Worm (Caenorhabditis elegans) whole organism, L2 larva: Measurements from ENCODE around the gene Y67A10A.7.

Experiments
- F13H6.1 ChIP-seq: sonication (generic microtip); optimal IDR thresholded peaks from 2 replicates; lab custom pipeline; 2016; ENCODE audit warnings: missing genetic modification characterization, missing compliant biosample characterization
- R02D3.7 ChIP-seq: fragments of 150-350 bp; optimal IDR thresholded peaks from 2 replicates; lab custom pipeline; 2014; ENCODE audit warnings: missing biosample characterization, missing genetic modification characterization
- Y55F3AM.14 ChIP-seq: fragments of 200-800 bp; sonication (Bioruptor generic); optimal IDR thresholded peaks from 2 replicates; lab custom pipeline; 2018; ENCODE audit warnings: mild to moderate bottlenecking, missing genetic modification characterization, missing compliant biosample characterization
- ZK546.5 ChIP-seq: sonication (generic microtip); optimal IDR thresholded peaks from 2 replicates; lab custom pipeline; 2017; ENCODE audit warnings: missing biosample characterization, missing genetic modification characterization
- alr-1 ChIP-seq: fragments of 150-350 bp; optimal IDR thresholded peaks from 2 replicates; lab custom pipeline; 2014; ENCODE audit warnings: missing biosample characterization, missing genetic modification characterization
- aly-2 ChIP-seq: fragments of 150-350 bp; optimal IDR thresholded peaks from 2 replicates; lab custom pipeline; 2014; ENCODE audit warnings: missing biosample characterization, missing genetic modification characterization
- blmp-1 ChIP-seq: sonication (generic microtip); optimal IDR thresholded peaks from 2 replicates; lab custom pipeline; 2017; ENCODE audit warnings: missing genetic modification characterization, mild to moderate bottlenecking, missing compliant biosample characterization, antibody characterized with exemption, moderate library complexity; ENCODE audit not compliant: insufficient read depth
- crh-2 ChIP-seq: sonication (generic microtip); optimal IDR thresholded peaks from 2 replicates; lab custom pipeline; 2017; ENCODE audit warnings: missing biosample characterization, missing genetic modification characterization
- egl-27 ChIP-seq: sonication (generic microtip); optimal IDR thresholded peaks from 3 replicates; lab custom pipeline; 2017; ENCODE audit warnings: missing biosample characterization, missing genetic modification reagents, missing genetic modification characterization
- elt-3 ChIP-seq: sonication (generic microtip); optimal IDR thresholded peaks from 2 replicates; lab custom pipeline; 2017; ENCODE audit warnings: missing biosample characterization, missing genetic modification characterization
- fos-1 ChIP-seq: fragments of 150-350 bp; optimal IDR thresholded peaks from 2 replicates; lab custom pipeline; 2014; ENCODE audit warnings: missing biosample characterization, missing genetic modification characterization
- gmeb-1 ChIP-seq: fragments of 150-350 bp; optimal IDR thresholded peaks from 2 replicates; lab custom pipeline; 2014; ENCODE audit warnings: missing biosample characterization, missing genetic modification characterization
- lin-13 ChIP-seq: fragments of 150-350 bp; optimal IDR thresholded peaks from 2 replicates; lab custom pipeline; 2014; ENCODE audit warnings: missing biosample characterization, missing genetic modification reagents, missing genetic modification characterization
- lin-39 ChIP-seq: fragments of 150-350 bp; optimal IDR thresholded peaks from 2 replicates; lab custom pipeline; 2014; ENCODE audit warnings: missing biosample characterization, missing genetic modification reagents, missing genetic modification characterization
- mbf-1 ChIP-seq: sonication (generic microtip); optimal IDR thresholded peaks from 2 replicates; lab custom pipeline; 2017; ENCODE audit warnings: missing biosample characterization, missing genetic modification characterization
- mdl-1 ChIP-seq, 2 experiments: fragments of 150-350 bp in 1 of 2; sonication (generic microtip) in 1 of 2; optimal IDR thresholded peaks; 2 replicates each; lab custom pipeline; 2017; ENCODE audit warnings: missing biosample characterization in 2 of 2, missing genetic modification characterization in 2 of 2
- nhr-10 ChIP-seq: sonication (generic microtip); optimal IDR thresholded peaks from 2 replicates; lab custom pipeline; 2017; ENCODE audit warnings: missing biosample characterization, missing genetic modification characterization
- nhr-11 ChIP-seq: fragments of 150-350 bp; optimal IDR thresholded peaks from 2 replicates; lab custom pipeline; 2014; ENCODE audit warnings: missing biosample characterization, missing genetic modification characterization
- nhr-12 ChIP-seq: fragments of 150-350 bp; optimal IDR thresholded peaks from 2 replicates; lab custom pipeline; 2014; ENCODE audit warnings: missing biosample characterization, missing genetic modification characterization
- nhr-129 ChIP-seq: fragments of 150-350 bp; optimal IDR thresholded peaks from 2 replicates; lab custom pipeline; 2014; ENCODE audit warnings: missing biosample characterization, missing genetic modification characterization
- nhr-23 ChIP-seq: fragments of 150-350 bp; optimal IDR thresholded peaks from 2 replicates; lab custom pipeline; 2014; ENCODE audit warnings: missing biosample characterization, missing genetic modification reagents, missing genetic modification characterization
- nhr-237 ChIP-seq: fragments of 150-350 bp; optimal IDR thresholded peaks from 2 replicates; lab custom pipeline; 2014; ENCODE audit warnings: missing biosample characterization, missing genetic modification characterization
- nhr-6 ChIP-seq: fragments of 150-350 bp; optimal IDR thresholded peaks from 2 replicates; lab custom pipeline; 2014; ENCODE audit warnings: missing biosample characterization, missing genetic modification characterization
- peb-1 ChIP-seq: fragments of 150-350 bp; optimal IDR thresholded peaks from 2 replicates; lab custom pipeline; 2014; ENCODE audit warnings: missing biosample characterization, missing genetic modification characterization
- skn-1 ChIP-seq: sonication (generic microtip); optimal IDR thresholded peaks from 2 replicates; lab custom pipeline; 2017; ENCODE audit warnings: missing biosample characterization, missing genetic modification characterization
- sma-3 ChIP-seq: sonication (generic microtip); optimal IDR thresholded peaks from 2 replicates; lab custom pipeline; 2016; ENCODE audit warnings: missing genetic modification reagents, missing genetic modification characterization, missing compliant biosample characterization
- sma-9 ChIP-seq, 2 experiments: fragments of 150-350 bp in 1 of 2; sonication (generic microtip) in 1 of 2; optimal IDR thresholded peaks; 2 replicates each; lab custom pipeline; 2014 to 2016; ENCODE audit warnings: missing genetic modification characterization in 2 of 2, mild to moderate bottlenecking in 1 of 2, missing biosample characterization in 1 of 2, missing compliant biosample characterization in 1 of 2, missing genetic modification reagents in 1 of 2, moderate library complexity in 1 of 2
- snpc-4 ChIP-seq: fragments of 150-350 bp; optimal IDR thresholded peaks from 2 replicates; lab custom pipeline; 2014; ENCODE audit warnings: missing biosample characterization, missing genetic modification characterization
- unc-39 ChIP-seq: fragments of 150-350 bp; optimal IDR thresholded peaks from 2 replicates; lab custom pipeline; 2014; ENCODE audit warnings: missing biosample characterization, missing genetic modification characterization
- unc-55 ChIP-seq: fragments of 150-350 bp; sonication (generic microtip); optimal IDR thresholded peaks from 3 replicates; lab custom pipeline; 2014; ENCODE audit warnings: missing biosample characterization, missing genetic modification reagents, missing genetic modification characterization
- unc-62 ChIP-seq: fragments of 150-350 bp; optimal IDR thresholded peaks from 2 replicates; lab custom pipeline; 2014; ENCODE audit warnings: missing biosample characterization, missing genetic modification reagents, missing genetic modification characterization
- ztf-11 ChIP-seq: sonication (generic microtip); optimal IDR thresholded peaks from 2 replicates; lab custom pipeline; 2017; ENCODE audit warnings: missing biosample characterization, missing genetic modification characterization

Gene Y67A10A.7

DNA sequence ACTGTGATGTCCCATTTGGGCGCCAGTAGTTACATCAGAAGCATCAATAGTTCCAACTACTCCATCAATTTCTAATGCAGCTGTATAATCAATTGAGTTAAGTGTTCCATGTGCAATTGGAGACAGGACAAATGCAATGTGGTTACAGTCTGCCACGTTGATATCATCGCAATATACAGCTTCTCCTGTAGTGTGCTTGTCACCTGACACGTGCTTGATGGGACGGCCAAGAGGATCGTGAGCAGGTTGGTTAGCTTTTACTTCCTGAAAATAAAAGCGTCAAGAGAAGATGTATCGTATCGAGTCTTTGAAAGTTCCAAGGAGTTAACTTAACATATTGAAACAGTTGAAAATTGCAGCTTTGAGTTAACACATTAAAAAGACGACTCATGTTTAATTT, 34.7 kb downstream of the Y67A10A.7 start:
- TF ChIP-seq ZK546.5 (tag; lab: Kevin White, UChicago) = no peak
- no peak for TF ChIP-seq lin-13 (GFP tag; lab: Kevin White, UChicago)
- TF ChIP-seq lin-39 (tag; lab: Kevin White, UChicago) = no peak
- TF ChIP-seq nhr-23 (tag; lab: Kevin White, UChicago) = no peak

DNA sequence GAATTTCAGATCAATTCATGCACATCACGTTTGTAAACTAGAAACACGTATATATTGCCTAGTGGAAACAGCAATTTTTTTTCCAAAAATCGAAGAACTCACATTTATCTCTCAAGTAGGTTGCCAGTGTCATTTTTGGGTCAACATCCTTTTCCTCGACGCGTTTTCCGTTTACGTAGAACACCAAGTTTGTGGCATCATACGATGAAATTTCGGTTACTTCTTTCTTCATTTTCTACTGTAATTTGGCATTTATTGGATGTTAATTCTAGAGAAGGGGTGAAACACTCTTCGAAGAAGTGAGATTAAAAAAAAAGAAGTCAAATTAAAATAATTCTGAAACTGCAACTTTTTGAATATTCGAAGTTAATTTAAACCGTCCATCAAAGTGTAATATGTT, 38.7 kb downstream of the Y67A10A.7 start, which contains the start of gene xdh-1:
TSS of gene xdh-1 (minus strand) at position 240 of the 400 bp plus-strand sequence.
- TF ChIP-seq nhr-129 (tag; lab: Kevin White, UChicago) (peak; percentile 53), mbf-1 (no peak), blmp-1 (tag; lab: Kevin White, UChicago) (no peak), peb-1 (tag; lab: Kevin White, UChicago) (no peak)

- TF ChIP-seq unc-39 (no peak), sma-9 (GFP tag; optimal IDR thresholded peaks at IDR 0.05; lab: Kevin White, UChicago) (peak; percentile 42), sma-9 (tag; optimal IDR thresholded peaks at IDR 0.05; lab: Kevin White, UChicago) (no peak), gmeb-1 (peak; percentile 29), aly-2 (tag; lab: Kevin White, UChicago) (no peak), crh-2 (tag; lab: Kevin White, UChicago) (peak; percentile 3), fos-1 (tag; lab: Kevin White, UChicago) (peak; percentile 63), unc-62 (GFP tag; lab: Kevin White, UChicago) (no peak), mdl-1 (tag; optimal IDR thresholded peaks at IDR 0.05; lab: Kevin White, UChicago) (peak in 1 of 2 experiments; percentile 32), ZK546.5 (tag; lab: Kevin White, UChicago) (no peak), snpc-4 (tag; lab: Kevin White, UChicago) (no peak), skn-1 (tag; lab: Kevin White, UChicago) (peak; percentile 82)
These were observed 39.5 kb downstream of the Y67A10A.7 start for ce11 chrIV:14413386-14413785.

DNA sequence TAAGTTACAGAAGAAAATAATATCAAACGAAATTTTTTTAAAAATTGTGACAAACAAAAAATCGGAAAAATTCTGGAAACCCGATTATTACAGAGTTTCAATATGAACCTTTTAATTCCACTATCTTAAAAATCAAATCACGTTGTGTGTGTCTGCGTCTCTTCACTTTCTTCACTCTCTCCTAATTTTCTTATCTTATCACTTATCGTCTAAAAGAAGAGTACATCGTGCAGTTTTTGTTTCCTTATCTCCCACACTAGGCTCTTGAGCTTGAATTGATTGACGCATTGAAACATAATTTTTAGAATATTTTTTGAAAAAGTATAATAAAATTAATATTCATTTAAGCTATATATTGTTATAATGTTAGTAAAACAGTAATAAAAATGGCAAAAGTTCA, 40.3 kb downstream of the Y67A10A.7 start:
- TF ChIP-seq fos-1 (tag; lab: Kevin White, UChicago) (peak; percentile 98), gmeb-1 (peak; percentile 61), nhr-23 (tag; lab: Kevin White, UChicago) (no peak), skn-1 (tag; lab: Kevin White, UChicago) (peak; percentile 76), peb-1 (tag; lab: Kevin White, UChicago) (no peak), crh-2 (tag; lab: Kevin White, UChicago) (peak; percentile 55), mdl-1 (tag; optimal IDR thresholded peaks at IDR 0.05; lab: Kevin White, UChicago) (peak in 1 of 2 experiments; percentile 69), ZK546.5 (tag; lab: Kevin White, UChicago) (no peak), F13H6.1 (no peak), nhr-11 (no peak), sma-3 (GFP tag; lab: Kevin White, UChicago) (peak; percentile 42), egl-27 (peak; percentile 23)

ce11 chrIV:14417128-14417527, 43.2 kb downstream of the Y67A10A.7 start, which contains the start of gene F55B11.6:
Gene F55B11.6, minus strand, starts transcription at chrIV:14417228.
- TF ChIP-seq aly-2 (tag; lab: Kevin White, UChicago) = no peak
- no peak for TF ChIP-seq ztf-11 (tag; lab: Kevin White, UChicago)
- no peak for TF ChIP-seq sma-3 (GFP tag; lab: Kevin White, UChicago)
- no peak for TF ChIP-seq egl-27
- no peak for TF ChIP-seq mdl-1 (tag; optimal IDR thresholded peaks at IDR 0.05; lab: Kevin White, UChicago)
- no peak for TF ChIP-seq nhr-6 (tag; lab: Kevin White, UChicago)
- no peak for TF ChIP-seq nhr-237 (tag; lab: Kevin White, UChicago)
- no peak for TF ChIP-seq unc-55
- no peak for TF ChIP-seq nhr-12 (tag; lab: Kevin White, UChicago)
- no peak for TF ChIP-seq mbf-1
- TF ChIP-seq elt-3 = no peak
- TF ChIP-seq, all 48 proteins: peak for 0

ce11 chrIV:14421938-14422337, 48.0 kb downstream of the Y67A10A.7 start, which contains the start of gene F55B11.7:
Gene F55B11.7, minus strand, starts transcription at chrIV:14422038.
- no peak for TF ChIP-seq sma-9 (GFP tag; optimal IDR thresholded peaks at IDR 0.05; lab: Kevin White, UChicago)
- no peak for TF ChIP-seq sma-9 (tag; optimal IDR thresholded peaks at IDR 0.05; lab: Kevin White, UChicago)
- no peak for TF ChIP-seq fos-1 (tag; lab: Kevin White, UChicago)
- no peak for TF ChIP-seq gmeb-1
- no peak for TF ChIP-seq alr-1 (tag; lab: Kevin White, UChicago)
- TF ChIP-seq elt-3 = no peak
- no peak for TF ChIP-seq R02D3.7 (tag; lab: Kevin White, UChicago)
- no peak for TF ChIP-seq nhr-10 (tag; lab: Kevin White, UChicago)
- TF ChIP-seq Y55F3AM.14 (GFP tag; lab: Kevin White, UChicago) = no peak
- TF ChIP-seq, all 48 proteins: peak for 0
